Fruit fly (Drosophila melanogaster): ENCODE data around the gene CG14252.
A peak's percentile ranks its signal among the peaks of the same experiment; 100 is the strongest.

CG14252 gene

dm6 chr3R:26960496-26960895 lies 15.2 kb downstream of the CG14252 start:
- TF ChIP-seq CG6854 (GFP tag; optimal IDR thresholded peaks at IDR 0.05) (peak; percentile 50), net (GFP tag; optimal IDR thresholded peaks at IDR 0.05) (no peak), eg (GFP tag; IDR thresholded peaks at IDR 0.05) (0 out of 3 replicates have a peak, but pooled peaks have one; percentile 22), CG7368 (GFP tag; optimal IDR thresholded peaks at IDR 0.05) (peak; percentile 8), CG6808 (GFP tag; optimal IDR thresholded peaks at IDR 0.05) (no peak)

- TF ChIP-seq Ets21C (GFP tag; optimal IDR thresholded peaks at IDR 0.05) (peak; percentile 19), CG16779 (tag; optimal IDR thresholded peaks at IDR 0.05) (peak; percentile 56), CG3919 (GFP tag; optimal IDR thresholded peaks at IDR 0.05) (peak; percentile 84), CG10669 (GFP tag; optimal IDR thresholded peaks at IDR 0.05) (peak; percentile 88), Ets96B (tag; optimal IDR thresholded peaks at IDR 0.05) (peak; percentile 76), CG11902 (GFP tag; optimal IDR thresholded peaks at IDR 0.05) (peak; percentile 67), acj6 (GFP tag; optimal IDR thresholded peaks at IDR 0.05) (peak; percentile 63), topi (GFP tag; optimal IDR thresholded peaks at IDR 0.05) (peak; percentile 87), OdsH (GFP tag; optimal IDR thresholded peaks at IDR 0.05) (peak; percentile 58), CG1621 (tag; optimal IDR thresholded peaks at IDR 0.05) (peak; percentile 57), CG15336 (GFP tag; IDR thresholded peaks at IDR 0.05) (peak; percentile 67), fd59A (GFP tag; optimal IDR thresholded peaks at IDR 0.05) (peak; percentile 57), CG31627 (GFP tag; optimal IDR thresholded peaks at IDR 0.05) (peak; percentile 61), CG8319 (GFP tag; optimal IDR thresholded peaks at IDR 0.05) (peak; percentile 27), Sox102F (GFP tag; optimal IDR thresholded peaks at IDR 0.05) (peak; percentile 63), Gug (GFP tag; IDR thresholded peaks at IDR 0.05) (peak; percentile 42; the same call in 1 of the 2 replicates), lz (GFP tag; optimal IDR thresholded peaks at IDR 0.05) (peak; percentile 60), svp (GFP tag) (peak; percentile 94), Smox (GFP tag; optimal IDR thresholded peaks at IDR 0.05) (no peak), Hr4 (GFP tag; optimal IDR thresholded peaks at IDR 0.05) (peak; percentile 58), eg (GFP tag; IDR thresholded peaks at IDR 0.05) (peak; percentile 68), CG7368 (GFP tag; optimal IDR thresholded peaks at IDR 0.05) (peak; percentile 64), Eip75B (GFP tag; optimal IDR thresholded peaks at IDR 0.05) (peak; percentile 53), Sox14 (GFP tag; optimal IDR thresholded peaks at IDR 0.05) (peak; percentile 50), Eip93F (GFP tag; optimal IDR thresholded peaks at IDR 0.05) (no peak), Lpt (GFP tag; optimal IDR thresholded peaks at IDR 0.05) (peak; percentile 7), dsx (GFP tag; optimal IDR thresholded peaks at IDR 0.05; ENCODE audit: poor library complexity, severe bottlenecking) (peak; percentile 83), Hr39 (GFP tag; optimal IDR thresholded peaks at IDR 0.05) (peak; percentile 70), salr (GFP tag; optimal IDR thresholded peaks at IDR 0.05) (peak; percentile 34 to 37), vri (GFP tag; optimal IDR thresholded peaks at IDR 0.05) (peak; percentile 22), Hr38 (GFP tag; optimal IDR thresholded peaks at IDR 0.05) (no peak), cyc (GFP tag; optimal IDR thresholded peaks at IDR 0.05) (peak; percentile 85), CG8632 (GFP tag; optimal IDR thresholded peaks at IDR 0.05) (peak; percentile 25), CG34406 (GFP tag; optimal IDR thresholded peaks at IDR 0.05) (peak; percentile 47), CG6792 (GFP tag; optimal IDR thresholded peaks at IDR 0.05) (peak; percentile 51), CG11294 (GFP tag; IDR thresholded peaks at IDR 0.05) (peak; percentile 64; the same call in 1 of the 2 replicates), CG6276 (GFP tag; optimal IDR thresholded peaks at IDR 0.05) (no peak), spab (GFP tag; optimal IDR thresholded peaks at IDR 0.05) (peak; percentile 82), Sox15 (GFP tag; optimal IDR thresholded peaks at IDR 0.05) (no peak), CG9139 (GFP tag; optimal IDR thresholded peaks at IDR 0.05) (peak; percentile 77), CG4318 (GFP tag; optimal IDR thresholded peaks at IDR 0.05) (peak; percentile 33), esn (GFP tag; optimal IDR thresholded peaks at IDR 0.05) (peak; percentile 50), CG3032 (tag; optimal IDR thresholded peaks at IDR 0.05) (peak; percentile 80), Blimp-1 (GFP tag; optimal IDR thresholded peaks at IDR 0.05) (peak; percentile 62), CG32006 (GFP tag; optimal IDR thresholded peaks at IDR 0.05) (peak; percentile 65), fd85E (GFP tag; optimal IDR thresholded peaks at IDR 0.05) (peak; percentile 66), CG6808 (GFP tag; optimal IDR thresholded peaks at IDR 0.05) (peak; percentile 87), Met (GFP tag; optimal IDR thresholded peaks at IDR 0.05) (peak; percentile 58)
These were observed 18.4 kb downstream of the CG14252 start for dm6 chr3R:26963747-26964174.

Data from whole organism, prepupa.